Worm (Caenorhabditis elegans) whole organism, young adult: ENCODE measurements around the gene bcc-1.

Experiments used
- akir-1 ChIP-seq: fragments of 200-800 bp; sonication (Bioruptor generic); optimal IDR thresholded peaks from 2 replicates; lab custom pipeline; 2018; ENCODE audit warnings: mild to moderate bottlenecking, missing genetic modification characterization, moderate library complexity, missing compliant biosample characterization
- ama-1 ChIP-seq, 3 experiments: fragments of 150-350 bp in 1 of 3; sonication (generic microtip) in 2 of 3; optimal IDR thresholded peaks; 2 replicates each; lab custom pipeline; 2014 to 2018; ENCODE audit warnings: missing biosample characterization in 2 of 3, missing genetic modification characterization in 2 of 3, missing genetic modification reagents in 2 of 3
- atf-7 ChIP-seq: sonication (generic microtip); optimal IDR thresholded peaks from 2 replicates; lab custom pipeline; 2017; ENCODE audit warnings: mild to moderate bottlenecking, missing genetic modification characterization, missing compliant biosample characterization
- attf-5 ChIP-seq: fragments of 200-800 bp; sonication (Bioruptor generic); optimal IDR thresholded peaks from 2 replicates; lab custom pipeline; 2018; ENCODE audit warnings: mild to moderate bottlenecking, missing genetic modification characterization, missing compliant biosample characterization
- cebp-1 ChIP-seq, 2 experiments: fragments of 200-800 bp in 1 of 2; sonication (Bioruptor generic) in 1 of 2; sonication (generic microtip) in 1 of 2; IDR thresholded peaks in 1 of 2; optimal IDR thresholded peaks in 1 of 2; 2 replicates each; pipeline versions ENCODE4 v1.3.6 to Lab custom; 2017 to 2022; ENCODE audit warnings: missing compliant biosample characterization in 2 of 2, missing genetic modification characterization in 2 of 2, mild to moderate bottlenecking in 1 of 2, missing genetic modification reagents in 1 of 2, moderate library complexity in 1 of 2
- madf-8 ChIP-seq: fragments of 200-800 bp; sonication (Bioruptor generic); conservative IDR thresholded peaks from 2 replicates; pipeline ENCODE4 v1.3.6; 2022; ENCODE audit warnings: missing genetic modification reagents, missing genetic modification characterization, missing compliant biosample characterization
- mel-28 ChIP-seq: sonication (generic microtip); optimal IDR thresholded peaks from 2 replicates; lab custom pipeline; 2016; ENCODE audit warnings: borderline replicate concordance, mild to moderate bottlenecking, missing genetic modification characterization, missing compliant biosample characterization
- sptf-2 ChIP-seq: fragments of 200-800 bp; sonication (Bioruptor generic); optimal IDR thresholded peaks from 2 replicates; lab custom pipeline; 2018; ENCODE audit warnings: mild to moderate bottlenecking, missing genetic modification characterization, missing compliant biosample characterization
- unc-130 ChIP-seq: sonication (generic microtip); optimal IDR thresholded peaks from 2 replicates; lab custom pipeline; 2016; ENCODE audit warnings: missing genetic modification reagents, missing genetic modification characterization, missing compliant biosample characterization

- TF ChIP-seq attf-5 (GFP tag; lab: Kevin White, UChicago) = no peak
- TF ChIP-seq mel-28 (tag; lab: Kevin White, UChicago) = no peak
- no peak for TF ChIP-seq madf-8 (GFP tag; lab: Robert Waterston, UW)
- no peak for TF ChIP-seq akir-1 (GFP tag; lab: Kevin White, UChicago)
- no peak for TF ChIP-seq atf-7
- TF ChIP-seq cebp-1 (GFP tag; IDR thresholded peaks at IDR 0.05; lab: Robert Waterston, UW) = no peak
- TF ChIP-seq cebp-1 (tag; optimal IDR thresholded peaks at IDR 0.05; lab: Kevin White, UChicago) = no peak
- no peak for TF ChIP-seq unc-130 (GFP tag; lab: Kevin White, UChicago)
- TF ChIP-seq ama-1 (optimal IDR thresholded peaks at IDR 0.05; lab: Kevin White, UChicago) = no peak
- TF ChIP-seq ama-1 (GFP tag; optimal IDR thresholded peaks at IDR 0.05; lab: Kevin White, UChicago) = no peak
- TF ChIP-seq sptf-2 (GFP tag; lab: Kevin White, UChicago) = no peak
These were observed 13.4 kb upstream of the bcc-1 start, which contains the start of gene srlf-24 for ce11 chrIV:11105724-11106123.
